Comparison of ENCODE assay signal across 1 fruit fly cellular context in genomic region chrX:8606206-8606605, dm6.
TF ChIP-seq lines count a peak whose summit lies in the region.

Gene Caf1-180, minus strand, starts transcription at chrX:8606304.

TF ChIP-seq in whole organism, embryonic, 481 proteins besides CTCF, POLR2A, EP300 and RAD21 (continued from another document and continues in another):
- TF ChIP-seq dmrt11E (tag; optimal IDR thresholded peaks at IDR 0.05; lab: Kevin White, UChicago) = no peak
- peak; percentile 75 for TF ChIP-seq unc-4 (GFP tag; IDR thresholded peaks at IDR 0.05; lab: Robert Waterston, UW; ENCODE audit: partially characterized antibody)
- peak; percentile 47 for TF ChIP-seq CG7786 (GFP tag; optimal IDR thresholded peaks at IDR 0.05; lab: Kevin White, UChicago)
- TF ChIP-seq CG13894 (tag; optimal IDR thresholded peaks at IDR 0.05; lab: Kevin White, UChicago) = no peak
- peak; percentile 23 for TF ChIP-seq sens (GFP tag; lab: Kevin White, UChicago)
- TF ChIP-seq Mrtf (GFP tag; IDR thresholded peaks at IDR 0.05; lab: Robert Waterston, UW) = no peak
- TF ChIP-seq ato (GFP tag; IDR thresholded peaks at IDR 0.05; lab: Robert Waterston, UW; ENCODE audit: partially characterized antibody) = peak; percentile 54; the same call in 1 of the 2 replicates
- peak; percentile 41; the same call in 1 of the 3 replicates for TF ChIP-seq dysf (GFP tag; IDR thresholded peaks at IDR 0.05; lab: Robert Waterston, UW)
- peak; percentile 58 for TF ChIP-seq CG15514 (GFP tag; optimal IDR thresholded peaks at IDR 0.05; lab: Kevin White, UChicago)
- TF ChIP-seq CG7928 (GFP tag; optimal IDR thresholded peaks at IDR 0.05; lab: Kevin White, UChicago) = no peak
- TF ChIP-seq Rfx (GFP tag; IDR thresholded peaks at IDR 0.05; lab: Robert Waterston, UW) = peak; percentile 68
- no peak for TF ChIP-seq CG6654 (GFP tag; optimal IDR thresholded peaks at IDR 0.05; lab: Kevin White, UChicago)
- peak; percentile 17; the same call in 1 of the 4 replicates for TF ChIP-seq Gug (GFP tag; IDR thresholded peaks at IDR 0.05; lab: Robert Waterston, UW)
- TF ChIP-seq CG2129 (GFP tag; IDR thresholded peaks at IDR 0.05; lab: Robert Waterston, UW; ENCODE audit: partially characterized antibody) = peak; percentile 50; the same call in 1 of the 2 replicates
- peak; percentile 43 for TF ChIP-seq stwl (tag; optimal IDR thresholded peaks at IDR 0.05; lab: Kevin White, UChicago)
- no peak for TF ChIP-seq CG8478 (optimal IDR thresholded peaks at IDR 0.05; lab: Kevin White, UChicago)
- peak; percentile 40; the same call in 1 of the 3 replicates for TF ChIP-seq hb (GFP tag; IDR thresholded peaks at IDR 0.05; lab: Robert Waterston, UW; ENCODE audit: partially characterized antibody)
- peak; percentile 64 for TF ChIP-seq slbo (GFP tag; IDR thresholded peaks at IDR 0.05; lab: Robert Waterston, UW)
- TF ChIP-seq Dll (GFP tag; IDR thresholded peaks at IDR 0.05; lab: Robert Waterston, UW; ENCODE audit: partially characterized antibody) = peak; percentile 82
- TF ChIP-seq CG10267 (tag; optimal IDR thresholded peaks at IDR 0.05; lab: Kevin White, UChicago) = peak; percentile 96
- TF ChIP-seq jigr1 (GFP tag; IDR thresholded peaks at IDR 0.05; lab: Robert Waterston, UW) = no peak
- TF ChIP-seq CG12219 (GFP tag; optimal IDR thresholded peaks at IDR 0.05; lab: Kevin White, UChicago) = no peak
- peak; percentile 28 for TF ChIP-seq zen (tag; optimal IDR thresholded peaks at IDR 0.05; lab: Kevin White, UChicago)
- peak; percentile 2 for TF ChIP-seq CG30020 (tag; optimal IDR thresholded peaks at IDR 0.05; lab: Kevin White, UChicago)
- peak; percentile 66 for TF ChIP-seq Ets97D (GFP tag; optimal IDR thresholded peaks at IDR 0.05; lab: Kevin White, UChicago)
- peak; percentile 89 for TF ChIP-seq Dref (GFP tag; IDR thresholded peaks at IDR 0.05; lab: Robert Waterston, UW)
- TF ChIP-seq MESR4 (GFP tag; optimal IDR thresholded peaks at IDR 0.05; lab: Kevin White, UChicago) = peak; percentile 26
- no peak for TF ChIP-seq Ravus (GFP tag; IDR thresholded peaks at IDR 0.05; lab: Robert Waterston, UW)
- TF ChIP-seq CG8359 (GFP tag; optimal IDR thresholded peaks at IDR 0.05; lab: Kevin White, UChicago; ENCODE audit: borderline replicate concordance) = no peak
- peak; percentile 25 for TF ChIP-seq grau (tag; optimal IDR thresholded peaks at IDR 0.05; lab: Kevin White, UChicago)
- peak; percentile 57 for TF ChIP-seq hbn (GFP tag; IDR thresholded peaks at IDR 0.05; lab: Robert Waterston, UW; ENCODE audit: partially characterized antibody)
- no peak for TF ChIP-seq CrebB (tag; optimal IDR thresholded peaks at IDR 0.05; lab: Kevin White, UChicago)
- TF ChIP-seq CG16813 (GFP tag; IDR thresholded peaks at IDR 0.05; lab: Robert Waterston, UW; ENCODE audit: partially characterized antibody) = peak; percentile 87
- TF ChIP-seq en (GFP tag; optimal IDR thresholded peaks at IDR 0.05; lab: Kevin White, UChicago) = no peak
- TF ChIP-seq inv (GFP tag; IDR thresholded peaks at IDR 0.05; lab: Robert Waterston, UW; ENCODE audit: partially characterized antibody) = peak; percentile 78
- TF ChIP-seq CG10565 (GFP tag; optimal IDR thresholded peaks at IDR 0.05; lab: Kevin White, UChicago) = no peak
- no peak for TF ChIP-seq GATAe (GFP tag; conservative IDR thresholded peaks at IDR 0.05; lab: Robert Waterston, UW)
- peak; percentile 92 for TF ChIP-seq amos (GFP tag; IDR thresholded peaks at IDR 0.05; lab: Robert Waterston, UW; ENCODE audit: partially characterized antibody)
- no peak for TF ChIP-seq Six4 (GFP tag; optimal IDR thresholded peaks at IDR 0.05; lab: Kevin White, UChicago)
- TF ChIP-seq CG9609 (GFP tag; optimal IDR thresholded peaks at IDR 0.05; lab: Kevin White, UChicago) = no peak
- 0 out of 2 replicates have a peak, but pooled peaks have one; percentile 9 for TF ChIP-seq sisA (GFP tag; IDR thresholded peaks at IDR 0.05; lab: Robert Waterston, UW)
- no peak for TF ChIP-seq CG6813 (GFP tag; optimal IDR thresholded peaks at IDR 0.05; lab: Kevin White, UChicago)
- TF ChIP-seq chn (GFP tag; optimal IDR thresholded peaks at IDR 0.05; lab: Kevin White, UChicago) = peak; percentile 43
- no peak for TF ChIP-seq CG11085 (GFP tag; IDR thresholded peaks at IDR 0.05; lab: Robert Waterston, UW)
- TF ChIP-seq CoRest (tag; optimal IDR thresholded peaks at IDR 0.05; lab: Kevin White, UChicago) = peak; percentile 53
- TF ChIP-seq lola (GFP tag; optimal IDR thresholded peaks at IDR 0.05; lab: Kevin White, UChicago) = peak in 1 of 3 experiments; percentile 17
- TF ChIP-seq wdn (GFP tag; IDR thresholded peaks at IDR 0.05; lab: Robert Waterston, UW) = no peak
- TF ChIP-seq zfh2 (GFP tag; optimal IDR thresholded peaks at IDR 0.05; lab: Kevin White, UChicago) = peak; percentile 63
- peak; percentile 1 for TF ChIP-seq fu2 (GFP tag; optimal IDR thresholded peaks at IDR 0.05; lab: Kevin White, UChicago)
- peak; percentile 88 for TF ChIP-seq Opbp (GFP tag; IDR thresholded peaks at IDR 0.05; lab: Robert Waterston, UW; ENCODE audit: partially characterized antibody)
- TF ChIP-seq CG9876 (GFP tag; optimal IDR thresholded peaks at IDR 0.05; lab: Kevin White, UChicago) = peak; percentile 18
- TF ChIP-seq Nf-YB (GFP tag; optimal IDR thresholded peaks at IDR 0.05; lab: Kevin White, UChicago) = peak; percentile 15
- peak; percentile 19 for TF ChIP-seq CG8089 (GFP tag; optimal IDR thresholded peaks at IDR 0.05; lab: Kevin White, UChicago)
- TF ChIP-seq CG14860 (GFP tag; IDR thresholded peaks at IDR 0.05; lab: Robert Waterston, UW; ENCODE audit: partially characterized antibody) = peak; percentile 57; the same call in 2 of the 3 replicates
- TF ChIP-seq CG14710 (tag; optimal IDR thresholded peaks at IDR 0.05; lab: Kevin White, UChicago) = peak; percentile 60
- TF ChIP-seq CG18599 (GFP tag; optimal IDR thresholded peaks at IDR 0.05; lab: Kevin White, UChicago) = no peak
- TF ChIP-seq cato (GFP tag; optimal IDR thresholded peaks at IDR 0.05; lab: Kevin White, UChicago; ENCODE audit: borderline replicate concordance) = no peak
- TF ChIP-seq mld (GFP tag; IDR thresholded peaks at IDR 0.05; lab: Robert Waterston, UW; ENCODE audit: partially characterized antibody) = peak; percentile 72; the same call in 2 of the 3 replicates
- no peak for TF ChIP-seq ash1 (GFP tag; optimal IDR thresholded peaks at IDR 0.05; lab: Kevin White, UChicago)
- TF ChIP-seq hth (optimal IDR thresholded peaks at IDR 0.05; lab: Kevin White, UChicago) = no peak
- TF ChIP-seq CG11456 (GFP tag; IDR thresholded peaks at IDR 0.05; lab: Robert Waterston, UW) = peak; percentile 49; the same call in 1 of the 3 replicates
- no peak for TF ChIP-seq Sox100B (GFP tag; optimal IDR thresholded peaks at IDR 0.05; lab: Kevin White, UChicago)
- peak; percentile 50 for TF ChIP-seq CG3995 (GFP tag; optimal IDR thresholded peaks at IDR 0.05; lab: Kevin White, UChicago)
- TF ChIP-seq CG42726 (GFP tag; IDR thresholded peaks at IDR 0.05; lab: Robert Waterston, UW; ENCODE audit: partially characterized antibody) = peak; percentile 87
- no peak for TF ChIP-seq Nf-YA (GFP tag; IDR thresholded peaks at IDR 0.05; lab: Robert Waterston, UW)
- peak; percentile 13 for TF ChIP-seq CG18262 (tag; optimal IDR thresholded peaks at IDR 0.05; lab: Kevin White, UChicago)
- TF ChIP-seq CG3726 (GFP tag; IDR thresholded peaks at IDR 0.05; lab: Robert Waterston, UW) = no peak
- TF ChIP-seq ranshi (GFP tag; IDR thresholded peaks at IDR 0.05; lab: Robert Waterston, UW) = no peak
- TF ChIP-seq CG15073 (GFP tag; optimal IDR thresholded peaks at IDR 0.05; lab: Kevin White, UChicago) = no peak
- TF ChIP-seq CG7839 (tag; optimal IDR thresholded peaks at IDR 0.05; lab: Kevin White, UChicago) = no peak
- peak; percentile 70 for TF ChIP-seq CG1603 (tag; optimal IDR thresholded peaks at IDR 0.05; lab: Kevin White, UChicago)
- peak; percentile 1 for TF ChIP-seq gro (GFP tag; optimal IDR thresholded peaks at IDR 0.05; lab: Kevin White, UChicago)
- TF ChIP-seq CG12659 (GFP tag; optimal IDR thresholded peaks at IDR 0.05; lab: Kevin White, UChicago) = peak; percentile 35
- no peak for TF ChIP-seq Stat92E (GFP tag; optimal IDR thresholded peaks at IDR 0.05; lab: Kevin White, UChicago)
- peak; percentile 71 for TF ChIP-seq CHES-1-like (GFP tag; optimal IDR thresholded peaks at IDR 0.05; lab: Kevin White, UChicago)
- TF ChIP-seq CG4617 (GFP tag; optimal IDR thresholded peaks at IDR 0.05; lab: Kevin White, UChicago; ENCODE audit: borderline replicate concordance) = peak; percentile 54
- no peak for TF ChIP-seq da (GFP tag; optimal IDR thresholded peaks at IDR 0.05; lab: Kevin White, UChicago)
- peak; percentile 84 for TF ChIP-seq Med (GFP tag; lab: Kevin White, UChicago)
- TF ChIP-seq gfzf (GFP tag; optimal IDR thresholded peaks at IDR 0.05; lab: Kevin White, UChicago) = peak; percentile 52
- TF ChIP-seq CG4282 (GFP tag; optimal IDR thresholded peaks at IDR 0.05; lab: Kevin White, UChicago) = peak; percentile 45
- peak; percentile 67 for TF ChIP-seq trem (tag; optimal IDR thresholded peaks at IDR 0.05; lab: Kevin White, UChicago)
- TF ChIP-seq CG30403 (GFP tag; optimal IDR thresholded peaks at IDR 0.05; lab: Kevin White, UChicago) = no peak
- TF ChIP-seq ase (GFP tag; IDR thresholded peaks at IDR 0.05; lab: Robert Waterston, UW) = no peak
- TF ChIP-seq CG12942 (GFP tag; optimal IDR thresholded peaks at IDR 0.05; lab: Kevin White, UChicago) = peak; percentile 20
- TF ChIP-seq gsb-n (tag; optimal IDR thresholded peaks at IDR 0.05; lab: Kevin White, UChicago) = no peak
- 0 out of 2 replicates have a peak, but pooled peaks have one; percentile 16 for TF ChIP-seq CG11247 (GFP tag; IDR thresholded peaks at IDR 0.05; lab: Robert Waterston, UW)
- TF ChIP-seq Fer2 (tag; optimal IDR thresholded peaks at IDR 0.05; lab: Kevin White, UChicago) = no peak
- TF ChIP-seq br (optimal IDR thresholded peaks at IDR 0.05; lab: Kevin White, UChicago) = no peak
- TF ChIP-seq CG13287 (GFP tag; IDR thresholded peaks at IDR 0.05; lab: Robert Waterston, UW; ENCODE audit: partially characterized antibody) = peak; percentile 83
- TF ChIP-seq jumu (GFP tag; optimal IDR thresholded peaks at IDR 0.05; lab: Kevin White, UChicago) = peak; percentile 36
- TF ChIP-seq dpn (GFP tag; optimal IDR thresholded peaks at IDR 0.05; lab: Kevin White, UChicago) = peak; percentile 30 to 33
- TF ChIP-seq nmo (GFP tag; optimal IDR thresholded peaks at IDR 0.05; lab: Kevin White, UChicago) = peak; percentile 42
- TF ChIP-seq CG9797 (GFP tag; optimal IDR thresholded peaks at IDR 0.05; lab: Kevin White, UChicago) = peak; percentile 36
- TF ChIP-seq btn (GFP tag; optimal IDR thresholded peaks at IDR 0.05; lab: Kevin White, UChicago) = no peak
- no peak for TF ChIP-seq tx (GFP tag; optimal IDR thresholded peaks at IDR 0.05; lab: Kevin White, UChicago)
- TF ChIP-seq grn (GFP tag; optimal IDR thresholded peaks at IDR 0.05; lab: Kevin White, UChicago) = peak; percentile 12
- peak; percentile 68 for TF ChIP-seq Myb (GFP tag; optimal IDR thresholded peaks at IDR 0.05; lab: Kevin White, UChicago)
- no peak for TF ChIP-seq CG18764 (GFP tag; optimal IDR thresholded peaks at IDR 0.05; lab: Kevin White, UChicago)
- TF ChIP-seq Bgb (GFP tag; IDR thresholded peaks at IDR 0.05; lab: Robert Waterston, UW; ENCODE audit: partially characterized antibody) = peak; percentile 87
- TF ChIP-seq pita (GFP tag; optimal IDR thresholded peaks at IDR 0.05; lab: Kevin White, UChicago) = peak; percentile 88
- TF ChIP-seq Dbx (GFP tag; IDR thresholded peaks at IDR 0.05; lab: Robert Waterston, UW) = 0 out of 3 replicates have a peak, but pooled peaks have one; percentile 12
- TF ChIP-seq HmgZ (tag; optimal IDR thresholded peaks at IDR 0.05; lab: Kevin White, UChicago) = peak; percentile 54
- no peak for TF ChIP-seq CG12104 (GFP tag; optimal IDR thresholded peaks at IDR 0.05; lab: Kevin White, UChicago)
- peak; percentile 47 for TF ChIP-seq CG2712 (tag; optimal IDR thresholded peaks at IDR 0.05; lab: Kevin White, UChicago)
- TF ChIP-seq seq (GFP tag; IDR thresholded peaks at IDR 0.05; lab: Robert Waterston, UW) = no peak
- TF ChIP-seq HLH4C (GFP tag; IDR thresholded peaks at IDR 0.05; lab: Robert Waterston, UW; ENCODE audit: partially characterized antibody) = peak; percentile 76
- TF ChIP-seq lilli (GFP tag; optimal IDR thresholded peaks at IDR 0.05; lab: Kevin White, UChicago) = peak; percentile 13
- no peak for TF ChIP-seq tap (tag; optimal IDR thresholded peaks at IDR 0.05; lab: Kevin White, UChicago)
- peak; percentile 96 for TF ChIP-seq Sry-δ (GFP tag; optimal IDR thresholded peaks at IDR 0.05; lab: Kevin White, UChicago)
- TF ChIP-seq YL-1 (GFP tag; optimal IDR thresholded peaks at IDR 0.05; lab: Kevin White, UChicago) = no peak
- TF ChIP-seq CG10209 (GFP tag; optimal IDR thresholded peaks at IDR 0.05; lab: Kevin White, UChicago) = no peak
- no peak for TF ChIP-seq D (optimal IDR thresholded peaks at IDR 0.05; lab: Kevin White, UChicago)
- no peak for TF ChIP-seq D (GFP tag; optimal IDR thresholded peaks at IDR 0.05; lab: Kevin White, UChicago)
- TF ChIP-seq E2f1 (GFP tag; IDR thresholded peaks at IDR 0.05; lab: Robert Waterston, UW) = peak; percentile 99
- TF ChIP-seq HmgD (GFP tag; optimal IDR thresholded peaks at IDR 0.05; lab: Kevin White, UChicago) = peak; percentile 56
- peak; percentile 43 for TF ChIP-seq CG17912 (GFP tag; optimal IDR thresholded peaks at IDR 0.05; lab: Kevin White, UChicago)
- no peak for TF ChIP-seq Lpt (GFP tag; optimal IDR thresholded peaks at IDR 0.05; lab: Kevin White, UChicago)
- TF ChIP-seq Ets65A (GFP tag; lab: Kevin White, UChicago) = peak; percentile 94
- TF ChIP-seq ci (GFP tag; IDR thresholded peaks at IDR 0.05; lab: Robert Waterston, UW) = peak; percentile 39; the same call in 1 of the 3 replicates
- TF ChIP-seq ara (GFP tag; IDR thresholded peaks at IDR 0.05; lab: Robert Waterston, UW) = no peak
- peak; percentile 57; the same call in 1 of the 2 replicates for TF ChIP-seq tna (GFP tag; IDR thresholded peaks at IDR 0.05; lab: Robert Waterston, UW; ENCODE audit: partially characterized antibody)
- TF ChIP-seq CG2116 (GFP tag; optimal IDR thresholded peaks at IDR 0.05; lab: Kevin White, UChicago) = peak; percentile 58
- TF ChIP-seq BEAF-32 (GFP tag; optimal IDR thresholded peaks at IDR 0.05; lab: Kevin White, UChicago) = peak; percentile 91
- peak; percentile 56; the same call in 1 of the 2 replicates for TF ChIP-seq CG32532 (GFP tag; IDR thresholded peaks at IDR 0.05; lab: Robert Waterston, UW)
- peak; percentile 69 for TF ChIP-seq sna (GFP tag; IDR thresholded peaks at IDR 0.05; lab: Robert Waterston, UW; ENCODE audit: partially characterized antibody)
- peak; percentile 82 for TF ChIP-seq oc (tag; optimal IDR thresholded peaks at IDR 0.05; lab: Kevin White, UChicago)
- TF ChIP-seq ssp (GFP tag; IDR thresholded peaks at IDR 0.05; lab: Robert Waterston, UW) = 0 out of 2 replicates have a peak, but pooled peaks have one; percentile 11
